Fruit fly (Drosophila melanogaster) S2 (cell line): ENCODE data around the gene CG7706.

Experiments
- CG8478 ChIP-seq: fragments of >200 bp; optimal IDR thresholded peaks from 2 replicates; lab custom pipeline; 2018
- CTCF ChIP-seq, 2 experiments: fragments of >200 bp; optimal IDR thresholded peaks; 2 replicates each; lab custom pipeline; 2018

Gene CG7706

DNA sequence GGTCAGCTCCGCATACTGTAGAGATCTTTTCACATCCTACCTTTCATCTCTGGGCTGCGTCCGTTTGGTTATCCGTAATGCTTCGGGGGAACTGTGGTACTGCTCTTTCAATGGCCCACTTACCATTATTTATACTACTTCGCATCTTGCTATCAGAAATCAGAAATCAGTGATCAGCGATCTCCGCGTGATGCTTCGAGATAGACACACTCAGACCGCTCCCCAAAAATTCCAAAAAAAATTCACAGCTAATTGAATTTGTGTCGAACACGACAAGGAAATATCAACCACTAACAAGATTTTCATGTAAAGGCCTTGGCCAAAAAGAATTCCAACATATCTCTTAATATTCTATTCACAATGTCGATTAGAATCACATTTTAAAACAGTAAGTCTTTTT lies 50.8 kb downstream of the CG7706 start, which contains the start of gene CG7715:
CG7715 (minus strand) TSS at position 101 of the 400 bp plus-strand sequence.
- TF ChIP-seq CTCF (optimal IDR thresholded peaks at IDR 0.05; lab: Kevin White, UChicago) (no peak), CG8478 (lab: Kevin White, UChicago) (no peak)
